Fruit fly (Drosophila melanogaster) whole organism, embryonic: ENCODE results near the gene Eig71Ed.
A peak's percentile ranks its signal among the peaks of the same experiment; 100 is the strongest.

Experiments
- Atf-2 ChIP-seq: fragments of 200-800 bp; sonication (Bioruptor generic); optimal IDR thresholded peaks from 2 replicates; lab custom pipeline; 2016; ENCODE audit warnings: missing biosample characterization, missing genetic modification characterization
- CG10543 ChIP-seq: fragments of 200-800 bp; sonication (Bioruptor generic); optimal IDR thresholded peaks from 3 replicates; lab custom pipeline; 2017; ENCODE audit warnings: missing biosample characterization, mild to moderate bottlenecking, missing genetic modification characterization, moderate library complexity
- CG10979 ChIP-seq: fragments of 200-800 bp; sonication (Bioruptor generic); optimal IDR thresholded peaks from 2 replicates; lab custom pipeline; 2018; ENCODE audit warnings: missing biosample characterization, mild to moderate bottlenecking, missing genetic modification characterization, moderate library complexity
- CG1233 ChIP-seq: fragments of 200-800 bp; sonication (Bioruptor generic); optimal IDR thresholded peaks from 4 replicates; lab custom pipeline; 2018; ENCODE audit warnings: missing biosample characterization, mild to moderate bottlenecking, missing genetic modification characterization
- CG14710 ChIP-seq: fragments of 200-800 bp; sonication (Bioruptor generic); optimal IDR thresholded peaks from 3 replicates; lab custom pipeline; 2019; ENCODE audit warnings: missing biosample characterization, mild to moderate bottlenecking, missing genetic modification characterization, moderate library complexity
- CG1603 ChIP-seq: fragments of 200-800 bp; sonication (Bioruptor generic); optimal IDR thresholded peaks from 2 replicates; lab custom pipeline; 2019; ENCODE audit warnings: missing biosample characterization, mild to moderate bottlenecking, missing genetic modification characterization, moderate library complexity
- CG17328 ChIP-seq: fragments of 200-800 bp; sonication (Bioruptor generic); IDR thresholded peaks from 2 replicates; pipeline ENCODE4 v1.3.6; 2022; ENCODE audit warnings: missing biosample characterization, missing genetic modification characterization
- CG17359 ChIP-seq: fragments of 200-800 bp; sonication (Bioruptor generic); optimal IDR thresholded peaks from 3 replicates; lab custom pipeline; 2018; ENCODE audit warnings: missing biosample characterization, mild to moderate bottlenecking, missing genetic modification characterization, moderate library complexity
- CG17912 ChIP-seq: fragments of 200-800 bp; sonication (Bioruptor generic); optimal IDR thresholded peaks from 2 replicates; lab custom pipeline; 2018; ENCODE audit warnings: missing biosample characterization, mild to moderate bottlenecking, missing genetic modification characterization
- CG30403 ChIP-seq: fragments of 200-800 bp; sonication (Bioruptor generic); optimal IDR thresholded peaks from 3 replicates; lab custom pipeline; 2016; ENCODE audit warnings: missing biosample characterization, missing genetic modification characterization
- CG3065 ChIP-seq: fragments of 200-800 bp; sonication (Bioruptor generic); optimal IDR thresholded peaks from 2 replicates; lab custom pipeline; 2016; ENCODE audit warnings: missing biosample characterization, missing genetic modification characterization
- CG32532 ChIP-seq: fragments of 200-800 bp; sonication (Bioruptor generic); IDR thresholded peaks from 2 replicates; pipeline ENCODE4 v1.3.6; 2022; ENCODE audit warnings: missing biosample characterization, missing genetic modification characterization
- CG32772 ChIP-seq: fragments of 200-800 bp; sonication (Bioruptor generic); IDR thresholded peaks from 2 replicates; pipeline ENCODE4 v1.3.6; 2022; ENCODE audit warnings: missing biosample characterization, missing genetic modification characterization
- CG33213 ChIP-seq: fragments of 200-800 bp; sonication (Bioruptor generic); optimal IDR thresholded peaks from 3 replicates; lab custom pipeline; 2016; ENCODE audit warnings: missing biosample characterization, missing genetic modification characterization
- CG7372 ChIP-seq: fragments of 200-800 bp; sonication (Bioruptor generic); IDR thresholded peaks from 2 replicates; pipeline ENCODE4 v1.3.6; 2022; ENCODE audit warnings: missing biosample characterization, missing genetic modification characterization
- CG7928 ChIP-seq: fragments of 200-800 bp; sonication (Bioruptor generic); optimal IDR thresholded peaks from 2 replicates; lab custom pipeline; 2017; ENCODE audit warnings: missing biosample characterization, mild to moderate bottlenecking, missing genetic modification characterization
- CG8924 ChIP-seq: fragments of 200-800 bp; optimal IDR thresholded peaks from 3 replicates; lab custom pipeline; 2019; ENCODE audit warnings: missing biosample characterization, mild to moderate bottlenecking, missing genetic modification characterization, moderate library complexity
- CG9797 ChIP-seq: fragments of 200-800 bp; sonication (Bioruptor generic); optimal IDR thresholded peaks from 3 replicates; lab custom pipeline; 2018; ENCODE audit warnings: missing biosample characterization, mild to moderate bottlenecking, missing genetic modification characterization
- Camta ChIP-seq: fragments of 200-800 bp; sonication (Bioruptor generic); optimal IDR thresholded peaks from 2 replicates; lab custom pipeline; 2016; ENCODE audit warnings: missing biosample characterization, missing genetic modification characterization
- Dfd ChIP-seq, 2 experiments: fragments of >200 bp; optimal IDR thresholded peaks; 2 replicates each; lab custom pipeline; 2017; ENCODE audit warnings: missing biosample characterization in 2 of 2, missing genetic modification characterization in 2 of 2
- Dref ChIP-seq: fragments of 200-800 bp; sonication (Bioruptor generic); IDR thresholded peaks from 2 replicates; pipeline ENCODE4 v1.3.6; 2022; ENCODE audit warnings: missing biosample characterization, missing genetic modification characterization
- Gug ChIP-seq: fragments of 200-800 bp; sonication (Bioruptor generic); IDR thresholded peaks from 4 replicates; pipeline ENCODE4 v1.3.6; 2022; ENCODE audit warnings: missing biosample characterization, missing genetic modification characterization
- MESR4 ChIP-seq: fragments of 200-800 bp; sonication (Bioruptor generic); optimal IDR thresholded peaks from 2 replicates; lab custom pipeline; 2018; ENCODE audit warnings: missing biosample characterization, mild to moderate bottlenecking, missing genetic modification characterization, moderate library complexity
- Med ChIP-seq: fragments of 200-800 bp; sonication (Bioruptor generic); peaks from one replicate; lab custom pipeline; 2016; ENCODE audit warnings: missing biosample characterization, missing genetic modification characterization, mild to moderate bottlenecking, inconsistent platforms, moderate library complexity
- Nf-YC ChIP-seq: fragments of 200-800 bp; optimal IDR thresholded peaks from 3 replicates; lab custom pipeline; 2019; ENCODE audit warnings: missing biosample characterization, mild to moderate bottlenecking, missing genetic modification characterization, moderate library complexity
- Trl ChIP-seq, 3 experiments: fragments of >200 bp in 2 of 3; fragments of 200-800 bp in 1 of 3; sonication (Bioruptor generic) in 1 of 3; optimal IDR thresholded peaks; 2 replicates in 1 of 3; 3 replicates in 2 of 3; lab custom pipeline; 2016 to 2017; ENCODE audit warnings: missing biosample characterization in 1 of 3, missing genetic modification characterization in 1 of 3
- YL-1 ChIP-seq: fragments of 200-800 bp; sonication (Bioruptor generic); optimal IDR thresholded peaks from 3 replicates; lab custom pipeline; 2017; ENCODE audit warnings: missing biosample characterization, mild to moderate bottlenecking, missing genetic modification characterization
- abd-A ChIP-seq: fragments of 200-800 bp; sonication (Bioruptor generic); optimal IDR thresholded peaks from 3 replicates; lab custom pipeline; 2019; ENCODE audit warnings: missing biosample characterization, mild to moderate bottlenecking, missing genetic modification characterization, moderate library complexity
- ara ChIP-seq: fragments of 200-800 bp; sonication (Bioruptor generic); IDR thresholded peaks from 2 replicates; pipeline ENCODE4 v1.3.6; 2022; ENCODE audit warnings: missing biosample characterization, missing genetic modification characterization
- ase ChIP-seq: fragments of 200-800 bp; sonication (Bioruptor generic); IDR thresholded peaks from 3 replicates; pipeline ENCODE4 v1.3.6; 2022; ENCODE audit warnings: missing biosample characterization, missing genetic modification characterization
- cg ChIP-seq: fragments of 200-800 bp; sonication (Bioruptor generic); optimal IDR thresholded peaks from 3 replicates; lab custom pipeline; 2019; ENCODE audit warnings: missing biosample characterization, mild to moderate bottlenecking, missing genetic modification characterization, moderate library complexity
- gem ChIP-seq: fragments of 200-800 bp; sonication (Bioruptor generic); optimal IDR thresholded peaks from 2 replicates; lab custom pipeline; 2019; ENCODE audit warnings: missing biosample characterization, mild to moderate bottlenecking, missing genetic modification characterization, moderate library complexity
- grau ChIP-seq: fragments of 200-800 bp; optimal IDR thresholded peaks from 3 replicates; lab custom pipeline; 2019; ENCODE audit warnings: missing biosample characterization, mild to moderate bottlenecking, missing genetic modification characterization, moderate library complexity
- gsb-n ChIP-seq: fragments of 200-800 bp; sonication (Bioruptor generic); optimal IDR thresholded peaks from 3 replicates; lab custom pipeline; 2018; ENCODE audit warnings: missing biosample characterization, mild to moderate bottlenecking, missing genetic modification characterization
- kni ChIP-seq: fragments of 200-800 bp; sonication (Bioruptor generic); optimal IDR thresholded peaks from 3 replicates; lab custom pipeline; 2017; ENCODE audit warnings: mild to moderate bottlenecking, missing biosample characterization, missing genetic modification reagents, missing genetic modification characterization
- nau ChIP-seq: fragments of 200-800 bp; sonication (Bioruptor generic); optimal IDR thresholded peaks from 3 replicates; lab custom pipeline; 2017; ENCODE audit warnings: missing biosample characterization, mild to moderate bottlenecking, missing genetic modification characterization, missing genetic modification reagents
- nerfin-1 ChIP-seq: fragments of 200-800 bp; sonication (Bioruptor generic); optimal IDR thresholded peaks from 3 replicates; lab custom pipeline; 2019; ENCODE audit warnings: missing biosample characterization, mild to moderate bottlenecking, missing genetic modification characterization, moderate library complexity
- phol ChIP-seq: fragments of 200-800 bp; sonication (Bioruptor generic); optimal IDR thresholded peaks from 3 replicates; lab custom pipeline; 2018; ENCODE audit warnings: missing biosample characterization, mild to moderate bottlenecking, missing genetic modification characterization, moderate library complexity
- pros ChIP-seq: fragments of 200-800 bp; sonication (Bioruptor generic); optimal IDR thresholded peaks from 3 replicates; lab custom pipeline; 2019; ENCODE audit warnings: missing biosample characterization, mild to moderate bottlenecking, missing genetic modification characterization, moderate library complexity
- scrt ChIP-seq: fragments of 200-800 bp; sonication (Bioruptor generic); optimal IDR thresholded peaks from 2 replicates; lab custom pipeline; 2018; ENCODE audit warnings: missing biosample characterization, mild to moderate bottlenecking, missing genetic modification characterization, moderate library complexity
- sens-2 ChIP-seq: fragments of 200-800 bp; sonication (Bioruptor generic); IDR thresholded peaks from 2 replicates; pipeline ENCODE4 v1.3.6; 2022; ENCODE audit warnings: missing biosample characterization, missing genetic modification characterization
- seq ChIP-seq: fragments of 200-800 bp; sonication (Bioruptor generic); IDR thresholded peaks from 2 replicates; pipeline ENCODE4 v1.3.6; 2022; ENCODE audit warnings: missing biosample characterization, missing genetic modification characterization
- sima ChIP-seq: fragments of 200-800 bp; sonication (Bioruptor generic); optimal IDR thresholded peaks from 2 replicates; lab custom pipeline; 2016; ENCODE audit warnings: missing biosample characterization, missing genetic modification characterization
- toy ChIP-seq: fragments of 200-800 bp; sonication (Bioruptor generic); IDR thresholded peaks from 2 replicates; pipeline ENCODE4 v1.3.6; 2022; ENCODE audit warnings: missing biosample characterization, missing genetic modification characterization
- usp ChIP-seq: fragments of >200 bp; optimal IDR thresholded peaks from 2 replicates; lab custom pipeline; 2017; ENCODE audit warnings: missing biosample characterization, missing genetic modification characterization
- zf30C ChIP-seq: fragments of 200-800 bp; sonication (Bioruptor generic); optimal IDR thresholded peaks from 3 replicates; lab custom pipeline; 2018; ENCODE audit warnings: missing biosample characterization, mild to moderate bottlenecking, missing genetic modification characterization
- zfh1 ChIP-seq: fragments of 200-800 bp; sonication (Bioruptor generic); IDR thresholded peaks from 3 replicates; pipeline ENCODE4 v1.3.6; 2022; ENCODE audit warnings: missing biosample characterization, missing genetic modification characterization

Eig71Ed gene

DNA sequence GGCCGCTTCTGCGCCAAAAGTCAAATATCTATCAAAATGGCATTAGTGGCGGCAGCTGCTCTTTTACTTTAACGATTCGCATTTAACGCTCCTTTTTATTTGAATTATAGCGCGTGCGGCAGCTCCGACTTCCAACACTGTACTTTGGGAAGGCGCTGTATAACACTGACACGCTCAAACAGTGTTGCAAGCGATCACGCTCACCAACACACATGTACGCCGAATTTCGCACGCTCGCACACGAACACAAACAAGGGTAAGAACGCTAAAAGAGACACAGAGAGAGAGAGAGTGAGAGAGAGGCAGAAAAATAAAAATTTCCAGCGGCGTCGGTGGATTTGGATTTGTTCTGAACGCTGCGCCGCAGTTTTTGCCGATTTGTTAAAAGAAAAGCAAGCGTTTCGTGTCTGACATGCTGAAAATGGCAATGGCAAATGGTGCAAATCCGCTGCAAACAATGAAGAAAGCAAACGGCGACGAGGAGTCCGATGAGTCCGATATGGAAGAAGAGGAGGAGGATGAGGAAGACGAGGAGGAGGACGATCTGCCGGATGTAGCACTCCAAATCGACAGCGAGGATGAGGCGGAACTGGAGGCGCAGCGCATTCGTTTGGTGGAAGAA is 32.6 kb upstream of the Eig71Ed start, which contains the start of gene Phs (continued):
- TF ChIP-seq CG9797 (GFP tag; lab: Kevin White, UChicago) (peak; percentile 52), YL-1 (GFP tag; lab: Kevin White, UChicago) (peak; percentile 77), MESR4 (GFP tag; lab: Kevin White, UChicago) (peak; percentile 57), CG14710 (peak; percentile 75), zf30C (GFP tag; lab: Kevin White, UChicago) (peak; percentile 36), toy (GFP tag; lab: Robert Waterston, UW) (no peak; the same call in 1 of the 2 replicates), Dref (GFP tag; lab: Robert Waterston, UW) (peak; percentile 50), Gug (GFP tag; lab: Robert Waterston, UW) (peak; percentile 80), gem (tag; lab: Kevin White, UChicago) (peak; percentile 29), CG1603 (tag; lab: Kevin White, UChicago) (peak; percentile 83), Med (GFP tag; lab: Kevin White, UChicago) (peak; percentile 99), CG7928 (GFP tag; lab: Kevin White, UChicago) (peak; percentile 36), CG17359 (tag; lab: Kevin White, UChicago) (peak; percentile 61)

DNA sequence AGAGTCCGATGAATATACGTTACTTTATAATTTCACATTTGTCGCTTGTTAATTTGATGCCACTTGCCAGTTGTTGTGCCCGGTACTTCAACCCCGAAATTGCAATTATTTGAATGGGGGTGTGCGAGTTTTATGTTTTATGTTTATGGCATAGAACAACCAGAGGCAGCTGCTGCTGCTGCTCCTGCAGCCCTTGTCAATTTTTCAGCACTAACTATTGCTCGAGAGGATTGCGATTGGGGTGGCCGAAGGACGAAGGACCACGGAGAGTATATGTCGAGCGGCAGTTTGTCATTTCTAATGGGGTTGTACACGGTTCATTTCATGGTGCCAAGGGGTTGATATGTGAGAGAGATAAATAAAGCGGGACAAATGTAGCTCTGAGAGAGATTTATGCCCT is 28.2 kb upstream of the Eig71Ed start:
- no peak for TF ChIP-seq CG1233 (GFP tag; lab: Kevin White, UChicago)
- peak; percentile 18 for TF ChIP-seq kni
- TF ChIP-seq nerfin-1, result peak; percentile 33
- no peak for TF ChIP-seq Nf-YC
- no peak for TF ChIP-seq CG32532
- TF ChIP-seq sens-2 (GFP tag; lab: Robert Waterston, UW), result no peak
- peak; percentile 17 for TF ChIP-seq abd-A
- peak in 1 of 2 experiments; percentile 19 for TF ChIP-seq Trl (optimal IDR thresholded peaks at IDR 0.05; lab: Kevin White, UChicago)
- TF ChIP-seq Trl (GFP tag; optimal IDR thresholded peaks at IDR 0.05; lab: Kevin White, UChicago), result no peak
- peak; percentile 72 for TF ChIP-seq pros (GFP tag; lab: Kevin White, UChicago)
- TF ChIP-seq ase, result peak; percentile 50; the same call in 1 of the 3 replicates
- TF ChIP-seq CG17328 (GFP tag; lab: Robert Waterston, UW), result no peak
- peak; percentile 74; the same call in 1 of the 2 replicates for TF ChIP-seq seq (GFP tag; lab: Robert Waterston, UW)
- TF ChIP-seq gsb-n (tag; lab: Kevin White, UChicago), result peak; percentile 27
- TF ChIP-seq CG30403, result no peak
- peak; percentile 35 for TF ChIP-seq CG8924
- 0 out of 3 replicates have a peak, but pooled peaks have one; percentile 12 for TF ChIP-seq zfh1 (GFP tag; lab: Robert Waterston, UW)
- TF ChIP-seq, all 482 proteins: peak for 10

dm6 chr3L:15624944-15625610 is 27.3 kb upstream of the Eig71Ed start:
- TF ChIP-seq CG32772 (GFP tag; lab: Robert Waterston, UW) (no peak), CG3065 (GFP tag; lab: Kevin White, UChicago) (no peak), CG33213 (GFP tag; lab: Kevin White, UChicago) (no peak), nau (GFP tag; lab: Kevin White, UChicago) (no peak), Camta (no peak), CG7372 (GFP tag; lab: Robert Waterston, UW) (peak; percentile 98), cg (GFP tag; lab: Kevin White, UChicago) (peak; percentile 67), usp (GFP tag; lab: Kevin White, UChicago) (no peak), Dfd (GFP tag; optimal IDR thresholded peaks at IDR 0.05; lab: Kevin White, UChicago) (no peak), sima (GFP tag; lab: Kevin White, UChicago) (no peak), scrt (GFP tag; lab: Kevin White, UChicago) (no peak), CG17912 (no peak), CG10979 (tag; lab: Kevin White, UChicago) (no peak), Atf-2 (GFP tag; lab: Kevin White, UChicago) (no peak), ara (GFP tag; lab: Robert Waterston, UW) (no peak), phol (tag; lab: Kevin White, UChicago) (no peak), grau (tag; lab: Kevin White, UChicago) (no peak), CG10543 (GFP tag; lab: Kevin White, UChicago) (no peak)
